Worm (Caenorhabditis elegans): ENCODE measurements around the gene C03A3.3.

C03A3.3 gene

DNA sequence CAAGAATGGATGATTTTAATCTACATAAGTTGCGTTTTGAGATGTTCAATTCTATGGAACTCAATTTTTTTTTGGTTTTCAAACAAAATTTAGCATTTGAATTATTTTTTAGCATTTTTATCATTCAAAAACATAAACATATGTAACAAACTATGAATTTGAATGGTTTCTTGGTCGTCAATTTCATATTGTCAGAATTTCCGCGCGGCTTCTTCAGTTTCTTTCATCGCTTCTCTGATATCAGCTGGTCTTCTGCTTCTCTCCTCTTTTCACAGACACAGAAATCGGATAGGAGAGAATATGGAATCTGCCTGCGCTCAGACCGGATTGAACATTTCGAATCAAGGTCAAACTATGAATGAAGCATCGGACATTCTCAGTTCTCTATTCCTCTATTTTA lies 2.2 kb downstream of the C03A3.3 start, which contains the start of gene C03A3.9:
Gene C03A3.9, plus strand, starts transcription at position 301 of the 400 bp plus-strand sequence.
- TF ChIP-seq odd-2 (tag; optimal IDR thresholded peaks at IDR 0.05) (no peak), lin-11 (tag; optimal IDR thresholded peaks at IDR 0.05) (no peak), unc-42 (tag; optimal IDR thresholded peaks at IDR 0.05) (no peak), nhr-11 (tag; optimal IDR thresholded peaks at IDR 0.05) (no peak), gmeb-2 (tag; optimal IDR thresholded peaks at IDR 0.05) (no peak), sox-2 (GFP tag; IDR thresholded peaks at IDR 0.05) (no peak), ceh-45 (GFP tag; IDR thresholded peaks at IDR 0.05) (no peak), ama-1 (optimal IDR thresholded peaks at IDR 0.05) (no peak), nhr-232 (tag; optimal IDR thresholded peaks at IDR 0.05) (no peak), ceh-48 (tag; optimal IDR thresholded peaks at IDR 0.05) (no peak), C08G9.2 (tag; optimal IDR thresholded peaks at IDR 0.05) (no peak), ttx-3 (tag; optimal IDR thresholded peaks at IDR 0.05) (no peak), lim-6 (tag; optimal IDR thresholded peaks at IDR 0.05) (no peak), tbx-7 (tag; optimal IDR thresholded peaks at IDR 0.05) (no peak)

DNA sequence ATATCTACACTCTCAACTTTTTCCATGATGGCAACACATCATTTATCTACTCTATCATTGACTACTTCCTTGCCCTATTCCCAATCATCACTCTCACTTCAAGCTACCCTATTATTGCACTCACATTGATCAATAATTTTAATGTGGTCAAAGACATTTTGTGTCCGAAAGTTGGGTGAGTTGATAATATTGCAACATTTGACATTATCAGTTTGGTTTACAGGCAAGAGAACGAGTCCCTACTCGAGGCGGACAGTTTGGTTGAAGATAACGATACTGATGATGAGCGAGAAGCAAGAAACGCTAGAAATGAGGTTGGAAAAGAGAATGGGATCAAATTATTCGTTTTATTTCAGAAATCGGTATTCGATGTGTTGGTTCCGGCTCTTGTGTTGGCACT lies 4.2 kb downstream of the C03A3.3 start:
- TF ChIP-seq pag-3 (tag; optimal IDR thresholded peaks at IDR 0.05; ENCODE audit: borderline replicate concordance) (no peak), ceh-18 (tag; optimal IDR thresholded peaks at IDR 0.05) (no peak), fkh-10 (GFP tag; optimal IDR thresholded peaks at IDR 0.05) (no peak), sdc-2 (tag; optimal IDR thresholded peaks at IDR 0.05) (no peak), elt-4 (tag; optimal IDR thresholded peaks at IDR 0.05) (no peak), ttx-3 (tag; optimal IDR thresholded peaks at IDR 0.05) (no peak), Y22D7AL.16 (tag; optimal IDR thresholded peaks at IDR 0.05) (no peak), sox-2 (GFP tag; IDR thresholded peaks at IDR 0.05) (no peak), ahr-1 (tag; optimal IDR thresholded peaks at IDR 0.05) (no peak), ztf-16 (tag; optimal IDR thresholded peaks at IDR 0.05) (no peak), unc-3 (GFP tag; conservative IDR thresholded peaks at IDR 0.05) (no peak), unc-3 (tag; optimal IDR thresholded peaks at IDR 0.05) (no peak), hlh-8 (tag; optimal IDR thresholded peaks at IDR 0.05) (no peak), dmd-4 (tag; optimal IDR thresholded peaks at IDR 0.05; ENCODE audit: borderline replicate concordance) (no peak), elt-2 (tag; optimal IDR thresholded peaks at IDR 0.05) (no peak), mec-3 (tag; optimal IDR thresholded peaks at IDR 0.05; ENCODE audit: borderline replicate concordance) (no peak), nhr-232 (tag; optimal IDR thresholded peaks at IDR 0.05) (no peak), lin-11 (tag; optimal IDR thresholded peaks at IDR 0.05) (no peak), fax-1 (tag; optimal IDR thresholded peaks at IDR 0.05) (no peak), tbx-7 (tag; optimal IDR thresholded peaks at IDR 0.05) (no peak), nhr-11 (tag; optimal IDR thresholded peaks at IDR 0.05) (no peak)

DNA sequence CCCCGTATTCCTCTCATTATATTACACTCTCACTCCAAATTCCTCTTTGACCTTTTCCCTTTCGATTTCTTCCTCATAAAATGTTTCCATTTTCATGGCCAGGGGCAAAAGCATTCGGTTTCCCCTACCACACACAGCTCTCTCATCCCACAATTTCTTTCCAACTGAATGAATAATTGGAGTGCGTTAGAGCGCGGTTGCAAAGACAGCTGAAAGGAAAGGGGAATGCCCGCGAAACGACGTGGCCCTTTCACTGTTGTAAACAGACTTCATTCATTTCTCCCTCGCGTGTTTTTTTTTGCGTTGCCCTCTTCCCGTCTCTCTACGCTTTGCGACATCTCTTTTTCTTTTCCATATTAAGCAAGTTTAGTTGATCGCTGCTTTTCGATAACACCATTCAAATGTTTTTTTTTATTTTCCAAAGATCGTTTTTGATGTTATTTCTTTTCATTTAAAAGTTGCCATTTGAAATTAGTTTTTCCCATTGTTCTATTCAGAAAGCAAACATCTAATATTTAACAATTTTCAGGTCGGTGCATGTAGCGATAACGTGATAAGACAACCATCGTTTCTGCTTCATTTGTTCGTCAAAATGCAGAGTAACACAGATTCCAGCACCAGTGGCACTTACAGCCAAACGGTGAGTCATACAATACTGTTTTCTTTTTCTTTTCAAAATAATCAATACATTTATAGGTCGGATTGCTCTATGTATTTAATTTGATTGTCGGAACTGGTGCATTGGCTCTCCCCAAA lies 6.4 kb downstream of the C03A3.3 start, which contains the start of gene C03A3.2:
Gene C03A3.2, plus strand, starts transcription at position 530 of the 756 bp plus-strand sequence.
- TF ChIP-seq K09A11.1 (tag; optimal IDR thresholded peaks at IDR 0.05; ENCODE audit: insufficient read depth) (no peak), unc-42 (tag; optimal IDR thresholded peaks at IDR 0.05) (peak; percentile 90), ceh-31 (tag; optimal IDR thresholded peaks at IDR 0.05) (peak; percentile 94), ceh-34 (tag; optimal IDR thresholded peaks at IDR 0.05) (peak; percentile 66), nhr-232 (tag; optimal IDR thresholded peaks at IDR 0.05) (no peak), pha-4 (tag; optimal IDR thresholded peaks at IDR 0.05) (no peak), fax-1 (tag; optimal IDR thresholded peaks at IDR 0.05) (no peak), unc-86 (tag; optimal IDR thresholded peaks at IDR 0.05) (no peak), F13H6.1 (tag; optimal IDR thresholded peaks at IDR 0.05) (no peak), unc-55 (GFP tag; optimal IDR thresholded peaks at IDR 0.05) (no peak), unc-3 (GFP tag; conservative IDR thresholded peaks at IDR 0.05) (no peak), unc-3 (tag; optimal IDR thresholded peaks at IDR 0.05) (no peak), hlh-13 (GFP tag; optimal IDR thresholded peaks at IDR 0.05) (no peak), ceh-14 (tag; optimal IDR thresholded peaks at IDR 0.05) (peak; percentile 68), ref-2 (tag; optimal IDR thresholded peaks at IDR 0.05) (peak; percentile 2), hlh-15 (tag; optimal IDR thresholded peaks at IDR 0.05) (no peak), fkh-10 (GFP tag; optimal IDR thresholded peaks at IDR 0.05) (no peak), pax-1 (tag; optimal IDR thresholded peaks at IDR 0.05) (no peak), madf-2 (tag; optimal IDR thresholded peaks at IDR 0.05) (peak; percentile 13), Y22D7AL.16 (tag; optimal IDR thresholded peaks at IDR 0.05) (no peak), ceh-18 (tag; optimal IDR thresholded peaks at IDR 0.05) (peak; percentile 81), ceh-45 (GFP tag; IDR thresholded peaks at IDR 0.05) (no peak), tbx-2 (tag; optimal IDR thresholded peaks at IDR 0.05) (peak; percentile 76), ceh-6 (GFP tag; optimal IDR thresholded peaks at IDR 0.05) (peak; percentile 23), nfya-1 (tag; optimal IDR thresholded peaks at IDR 0.05) (peak; percentile 77), pros-1 (tag; optimal IDR thresholded peaks at IDR 0.05) (peak; percentile 43), rnt-1 (tag; optimal IDR thresholded peaks at IDR 0.05) (peak; percentile 20), ets-4 (tag; optimal IDR thresholded peaks at IDR 0.05) (no peak)

All from whole organism, late embryonic.